Worm (Caenorhabditis elegans): ENCODE measurements around the gene srw-113.

ce11 chrV:15379817-15380216, 46.9 kb downstream of the srw-113 start, which contains the start of gene srh-251:
- no peak for TF ChIP-seq pha-4 (GFP tag; IDR thresholded peaks at IDR 0.05)
- no peak for TF ChIP-seq pha-4 (tag; optimal IDR thresholded peaks at IDR 0.05)
- TF ChIP-seq spr-1 (tag; optimal IDR thresholded peaks at IDR 0.05), result no peak
- TF ChIP-seq ceh-32 (tag; optimal IDR thresholded peaks at IDR 0.05; ENCODE audit: poor library complexity), result no peak
- TF ChIP-seq ama-1 (optimal IDR thresholded peaks at IDR 0.05), result no peak
- TF ChIP-seq nhr-48 (tag; optimal IDR thresholded peaks at IDR 0.05), result no peak
- TF ChIP-seq ztf-11 (tag; optimal IDR thresholded peaks at IDR 0.05), result no peak
- no peak for TF ChIP-seq nhr-237 (tag; optimal IDR thresholded peaks at IDR 0.05)
- TF ChIP-seq spr-3 (GFP tag; optimal IDR thresholded peaks at IDR 0.05), result no peak
